Fruit fly (Drosophila melanogaster): ENCODE results near the gene Gas41.

DNA sequence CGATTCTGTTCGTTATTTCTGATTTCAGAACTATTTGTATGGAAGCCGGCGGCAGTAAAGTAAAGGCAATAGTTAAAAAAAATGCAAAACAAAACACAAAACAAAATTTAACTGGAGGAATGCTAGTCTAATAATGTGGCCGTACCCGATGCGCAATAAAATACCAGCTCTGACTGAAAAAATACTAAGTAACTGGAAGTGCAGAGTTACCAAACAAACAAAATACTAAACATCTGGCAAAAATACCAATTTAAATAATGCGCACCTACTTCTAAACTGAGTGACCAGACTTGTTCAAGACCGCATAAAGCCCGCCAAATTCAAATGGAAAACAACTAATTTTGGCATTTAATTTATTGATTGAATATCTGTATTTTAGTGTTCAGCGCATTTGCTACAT is 36.0 kb downstream of the Gas41 start, which contains the start of gene Wee1:
- no peak for TF ChIP-seq topi (GFP tag; optimal IDR thresholded peaks at IDR 0.05)
- no peak for TF ChIP-seq CG34406 (GFP tag; optimal IDR thresholded peaks at IDR 0.05)
- no peak for TF ChIP-seq CG6163 (GFP tag; IDR thresholded peaks at IDR 0.05)
- TF ChIP-seq cyc (GFP tag; optimal IDR thresholded peaks at IDR 0.05) = no peak
- no peak for TF ChIP-seq ss (GFP tag; optimal IDR thresholded peaks at IDR 0.05)
- no peak for TF ChIP-seq CG7368 (GFP tag; optimal IDR thresholded peaks at IDR 0.05)
- no peak for TF ChIP-seq CG8632 (GFP tag; optimal IDR thresholded peaks at IDR 0.05)
- TF ChIP-seq CG11294 (GFP tag; IDR thresholded peaks at IDR 0.05) = no peak
